Fruit fly (Drosophila melanogaster) whole organism, pupa: ENCODE measurements around the gene Octbeta2R.

ENCODE experiments used
- CG10348 ChIP-seq: fragments of 200-800 bp; sonication (Bioruptor generic); IDR thresholded peaks from 2 replicates; pipeline ENCODE4 v1.3.6; 2022; ENCODE audit warnings: missing biosample characterization, missing genetic modification characterization
- CG12605 ChIP-seq: fragments of 200-800 bp; sonication (Bioruptor generic); IDR thresholded peaks from 2 replicates; pipeline ENCODE4 v1.3.6; 2022; ENCODE audit warnings: missing biosample characterization, missing genetic modification characterization
- CG13204 ChIP-seq: fragments of 200-800 bp; sonication (Bioruptor generic); optimal IDR thresholded peaks from 2 replicates; lab custom pipeline; 2018; ENCODE audit warnings: missing biosample characterization, mild to moderate bottlenecking, missing genetic modification characterization, moderate library complexity
- CG14655 ChIP-seq: fragments of 200-800 bp; sonication (Bioruptor generic); optimal IDR thresholded peaks from 3 replicates; lab custom pipeline; 2017; ENCODE audit warnings: mild to moderate bottlenecking, missing biosample characterization, missing genetic modification reagents, missing genetic modification characterization
- CG15710 ChIP-seq: fragments of 200-800 bp; sonication (Bioruptor generic); optimal IDR thresholded peaks from 2 replicates; lab custom pipeline; 2018; ENCODE audit warnings: missing biosample characterization, mild to moderate bottlenecking, missing genetic modification characterization, moderate library complexity
- CG17806 ChIP-seq: fragments of 200-800 bp; sonication (Bioruptor generic); optimal IDR thresholded peaks from 2 replicates; lab custom pipeline; 2018; ENCODE audit warnings: missing biosample characterization, mild to moderate bottlenecking, missing genetic modification characterization, moderate library complexity
- CG34367 ChIP-seq: fragments of 200-800 bp; sonication (Bioruptor generic); optimal IDR thresholded peaks from 2 replicates; lab custom pipeline; 2018; ENCODE audit warnings: missing biosample characterization, mild to moderate bottlenecking, missing genetic modification characterization
- CG4496 ChIP-seq: fragments of 200-800 bp; sonication (Bioruptor generic); IDR thresholded peaks from 3 replicates; pipeline ENCODE4 v1.3.6; 2022; ENCODE audit warnings: missing biosample characterization, missing genetic modification characterization
- CG8159 ChIP-seq: fragments of 200-800 bp; sonication (Bioruptor generic); optimal IDR thresholded peaks from 3 replicates; lab custom pipeline; 2018; ENCODE audit warnings: missing biosample characterization, mild to moderate bottlenecking, missing genetic modification characterization, moderate library complexity
- CG8301 ChIP-seq: fragments of 200-800 bp; sonication (Bioruptor generic); optimal IDR thresholded peaks from 2 replicates; lab custom pipeline; 2018; ENCODE audit warnings: missing biosample characterization, mild to moderate bottlenecking, missing genetic modification characterization
- CG9948 ChIP-seq: fragments of 200-800 bp; sonication (Bioruptor generic); optimal IDR thresholded peaks from 2 replicates; lab custom pipeline; 2018; ENCODE audit warnings: missing biosample characterization, mild to moderate bottlenecking, missing genetic modification characterization, moderate library complexity
- D1 ChIP-seq: fragments of 200-800 bp; sonication (Bioruptor generic); optimal IDR thresholded peaks from 2 replicates; lab custom pipeline; 2018; ENCODE audit warnings: missing biosample characterization, mild to moderate bottlenecking, missing genetic modification characterization, moderate library complexity
- EcR ChIP-seq: fragments of 200-800 bp; sonication (Bioruptor generic); optimal IDR thresholded peaks from 3 replicates; lab custom pipeline; 2019; ENCODE audit warnings: missing biosample characterization, missing genetic modification characterization, mild to moderate bottlenecking, moderate library complexity, missing genetic modification reagents
- Ets98B ChIP-seq: fragments of 200-800 bp; sonication (Bioruptor generic); IDR thresholded peaks from 2 replicates; pipeline ENCODE4 v1.3.6; 2022; ENCODE audit warnings: missing biosample characterization, missing genetic modification characterization
- Pif1A ChIP-seq: fragments of 200-800 bp; sonication (Bioruptor generic); optimal IDR thresholded peaks from 3 replicates; lab custom pipeline; 2016; ENCODE audit warnings: missing biosample characterization, missing genetic modification characterization
- Pif1B ChIP-seq: fragments of 200-800 bp; sonication (Bioruptor generic); optimal IDR thresholded peaks from 3 replicates; lab custom pipeline; 2016; ENCODE audit warnings: missing biosample characterization, missing genetic modification characterization
- Snoo ChIP-seq: fragments of 200-800 bp; sonication (Bioruptor generic); optimal IDR thresholded peaks from 3 replicates; lab custom pipeline; 2017; ENCODE audit warnings: missing biosample characterization, mild to moderate bottlenecking, missing genetic modification characterization, inconsistent platforms
- fd96Ca ChIP-seq: fragments of 200-800 bp; sonication (Bioruptor generic); IDR thresholded peaks from 3 replicates; pipeline ENCODE4 v1.3.6; 2022; ENCODE audit warnings: missing biosample characterization, missing genetic modification characterization
- gl ChIP-seq: fragments of 200-800 bp; sonication (Bioruptor generic); optimal IDR thresholded peaks from 2 replicates; lab custom pipeline; 2018; ENCODE audit warnings: missing biosample characterization, mild to moderate bottlenecking, missing genetic modification characterization
- rn ChIP-seq: fragments of 200-800 bp; sonication (Bioruptor generic); IDR thresholded peaks from 2 replicates; pipeline ENCODE4 v1.3.6; 2022; ENCODE audit warnings: missing biosample characterization, missing genetic modification characterization

Octbeta2R gene

DNA sequence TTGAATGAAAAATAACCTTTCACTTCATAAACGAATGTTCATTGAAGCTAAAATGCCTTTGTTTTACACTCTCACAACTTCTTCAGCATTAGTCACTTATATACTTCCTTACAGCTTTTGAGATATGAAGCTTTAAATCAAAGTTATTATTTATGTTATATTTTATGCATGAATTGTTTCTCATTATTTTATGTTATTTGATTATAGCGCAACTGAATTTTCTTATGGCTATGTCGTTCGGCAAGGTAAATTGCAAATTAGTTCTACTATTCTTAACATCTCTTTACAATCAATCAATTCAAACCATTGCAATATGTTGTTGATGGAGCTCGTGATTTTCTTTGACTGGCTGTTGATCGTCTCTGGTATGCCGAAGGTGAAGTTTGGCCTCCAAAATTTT, 40.7 kb upstream of the Octbeta2R start, which contains the start of gene CG11600:
Gene CG11600 (plus strand): TSS at position 301 of the 400 bp plus-strand sequence.
- TF ChIP-seq CG4496 (GFP tag; lab: Robert Waterston, UW) (no peak), D1 (no peak), CG15710 (tag; lab: Kevin White, UChicago) (no peak), CG17806 (no peak), Snoo (tag; lab: Kevin White, UChicago) (no peak), CG14655 (no peak), CG8159 (tag; lab: Kevin White, UChicago) (no peak), Ets98B (no peak), CG8301 (tag; lab: Kevin White, UChicago) (no peak), CG12605 (no peak)

DNA sequence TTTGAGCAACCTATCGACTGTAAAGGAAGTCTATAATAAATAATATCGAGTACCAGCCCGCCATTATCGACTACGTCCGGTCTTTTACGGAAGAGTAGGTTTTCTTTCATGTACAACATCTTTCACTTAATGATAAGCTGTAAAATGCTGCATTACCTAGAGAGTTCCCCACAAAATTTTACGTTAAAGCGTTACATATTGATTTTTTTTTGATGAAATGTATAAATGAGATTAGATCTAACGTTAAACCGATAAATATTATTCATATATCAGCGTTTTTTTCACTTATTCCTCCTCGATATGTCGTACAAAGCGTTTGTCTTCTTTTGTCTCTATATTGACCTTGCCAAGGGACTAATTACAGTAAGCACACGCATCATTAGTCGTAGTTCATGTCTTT, 39.1 kb upstream of the Octbeta2R start, which contains the start of gene CG11598:
Gene CG11598 (plus strand): TSS at position 301 of the 400 bp plus-strand sequence.
- TF ChIP-seq CG17806, result no peak

DNA sequence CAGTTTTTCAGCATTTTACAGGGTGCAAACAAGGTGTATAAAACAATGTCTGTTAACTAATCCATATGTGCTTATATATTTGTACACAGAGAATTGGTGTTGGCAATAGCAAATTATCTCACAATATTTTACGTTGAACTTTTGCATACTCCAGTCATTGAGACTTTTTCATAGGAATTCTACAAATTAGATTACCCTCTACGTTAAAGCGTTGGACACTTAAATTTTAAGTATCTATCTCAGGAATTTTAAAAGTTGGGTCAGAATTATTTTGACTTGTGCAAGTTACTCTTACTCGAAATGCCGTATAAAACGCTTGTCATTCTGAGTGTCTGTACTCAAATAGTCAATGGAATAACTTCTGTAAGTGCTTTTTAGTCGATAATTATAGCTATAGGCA, 37.5 kb upstream of the Octbeta2R start, which contains the start of gene CG18530:
Gene CG18530 (plus strand): TSS at position 301 of the 400 bp plus-strand sequence.
- TF ChIP-seq CG10348, result no peak
- TF ChIP-seq, all 21 proteins: peak for 0

DNA sequence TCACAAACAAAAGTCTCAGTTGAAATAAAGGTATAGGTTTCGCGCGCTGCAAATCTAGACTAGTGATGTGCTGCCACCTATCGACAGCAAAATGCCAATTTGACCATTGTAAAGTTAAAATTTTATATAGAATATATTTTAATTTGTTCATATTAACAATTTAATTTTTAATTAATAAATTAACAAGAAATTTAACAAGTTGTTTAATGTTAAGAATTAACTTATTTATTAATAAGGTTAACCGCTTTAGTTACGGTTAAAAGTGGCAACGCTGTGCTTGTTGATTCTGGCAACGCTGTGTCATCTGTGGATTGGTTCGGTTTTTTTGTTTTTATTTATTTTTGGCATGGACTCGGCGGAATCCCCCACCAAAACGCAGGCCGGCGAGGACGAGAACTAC, 34.8 kb upstream of the Octbeta2R start, which contains the start of gene Not10:
Gene Not10 (plus strand): TSS at position 279 of the 400 bp plus-strand sequence.
- TF ChIP-seq CG8159 (tag; lab: Kevin White, UChicago) (peak; percentile 32), Pif1B (GFP tag; lab: Kevin White, UChicago) (no peak), CG9948 (tag; lab: Kevin White, UChicago) (no peak), CG15710 (tag; lab: Kevin White, UChicago) (no peak), Ets98B (peak; percentile 11; the same call in 1 of the 2 replicates)

DNA sequence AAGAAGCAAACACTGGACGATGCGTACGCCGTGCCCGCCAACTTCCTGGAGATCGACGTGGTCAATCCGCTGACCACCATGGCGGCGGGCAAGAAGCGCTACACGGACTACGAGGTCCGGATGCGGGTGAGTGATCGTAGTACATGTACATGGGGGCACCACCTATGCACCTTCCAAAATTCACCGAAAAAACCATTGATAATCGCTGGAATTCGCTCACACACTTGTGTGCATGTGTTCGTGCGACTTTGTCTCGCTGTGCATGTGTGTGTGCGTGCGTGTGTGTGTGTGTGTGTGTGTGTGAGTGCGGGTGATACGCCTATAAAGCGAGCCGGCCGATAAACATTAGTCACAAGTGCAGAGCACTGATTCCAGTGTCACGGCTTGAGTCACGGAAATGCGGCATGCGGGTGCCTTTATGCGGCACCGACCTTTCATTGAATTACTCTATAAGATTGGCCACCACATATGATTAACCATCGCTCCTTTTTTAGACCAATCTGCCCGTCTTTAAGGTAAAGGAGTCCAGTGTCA, 32.9 kb upstream of the Octbeta2R start:
- TF ChIP-seq CG17806 (no peak), D1 (no peak), Pif1B (GFP tag; lab: Kevin White, UChicago) (no peak), Snoo (tag; lab: Kevin White, UChicago) (no peak), Pif1A (GFP tag; lab: Kevin White, UChicago) (no peak), CG10348 (no peak), CG12605 (no peak), CG34367 (tag; lab: Kevin White, UChicago) (no peak), Ets98B (no peak)

DNA sequence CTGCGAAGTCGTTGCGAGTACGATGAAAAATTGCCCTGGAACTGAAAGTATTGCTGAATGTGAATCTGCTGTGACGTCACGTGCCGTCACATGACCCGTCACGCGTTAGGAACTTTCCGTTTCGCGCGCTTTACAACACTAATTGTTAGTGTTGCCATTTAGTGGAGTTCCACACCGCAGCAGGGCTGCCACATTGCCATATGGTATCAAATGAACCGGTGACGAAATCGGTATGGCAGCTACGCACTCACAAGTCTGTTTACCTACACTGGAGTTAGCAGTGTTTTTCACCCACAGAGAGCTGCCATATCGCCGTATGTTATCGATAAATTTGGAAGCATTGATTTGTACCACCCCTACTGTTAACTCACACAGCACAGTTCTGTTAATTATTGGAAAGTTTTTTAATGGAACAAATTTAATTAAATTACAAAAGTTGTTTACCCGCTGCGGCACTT, 32.2 kb upstream of the Octbeta2R start, which contains the start of the genes Vha55 and Snx3:
Gene Vha55 (minus strand): TSS at position 139 of the 458 bp plus-strand sequence.
Gene Snx3 (plus strand): TSS at position 341 of the 458 bp plus-strand sequence.
- TF ChIP-seq CG8301 (tag; lab: Kevin White, UChicago) (no peak), D1 (no peak), EcR (GFP tag; lab: Kevin White, UChicago) (no peak), Pif1B (GFP tag; lab: Kevin White, UChicago) (no peak), CG8159 (tag; lab: Kevin White, UChicago) (no peak), CG17806 (no peak), CG15710 (tag; lab: Kevin White, UChicago) (no peak), rn (GFP tag; lab: Robert Waterston, UW) (no peak)
- TF ChIP-seq, all 21 proteins: peak for 0

DNA sequence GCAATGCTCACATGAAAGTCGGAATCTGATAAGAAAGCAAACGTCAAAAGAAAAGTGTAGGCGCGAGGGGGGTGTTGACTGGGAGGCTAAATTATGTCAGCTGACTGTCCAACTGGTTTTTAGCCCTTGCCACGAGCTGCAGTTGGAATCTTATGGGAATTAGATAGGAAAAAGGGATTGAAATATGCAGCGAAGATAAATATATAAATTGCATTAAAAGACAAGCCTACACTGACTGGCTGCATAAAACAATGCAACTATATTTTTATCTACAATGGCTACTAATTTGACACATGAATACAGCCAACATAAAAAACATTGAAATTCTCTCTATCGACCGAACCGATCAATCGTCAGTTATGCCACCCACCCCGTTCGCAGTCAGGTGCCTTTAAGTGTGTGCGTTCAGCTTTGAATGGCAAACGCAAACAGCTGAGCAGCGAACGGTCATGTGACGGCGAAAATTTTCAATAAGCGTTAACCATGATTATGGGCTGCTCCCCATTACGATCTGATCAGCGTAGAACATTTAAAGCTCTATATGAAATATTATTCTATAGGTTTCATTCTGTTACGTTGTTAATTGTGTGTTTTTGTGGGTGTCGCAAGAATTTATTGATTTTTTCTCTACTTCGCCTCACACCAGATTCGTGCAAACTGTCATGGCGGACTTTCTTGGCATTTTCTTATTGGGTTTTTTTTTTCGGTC, 31.3 kb upstream of the Octbeta2R start:
- TF ChIP-seq CG4496 (GFP tag; lab: Robert Waterston, UW) (no peak), CG15710 (tag; lab: Kevin White, UChicago) (no peak), gl (no peak), CG14655 (no peak), CG8159 (tag; lab: Kevin White, UChicago) (no peak), CG9948 (tag; lab: Kevin White, UChicago) (no peak)

DNA sequence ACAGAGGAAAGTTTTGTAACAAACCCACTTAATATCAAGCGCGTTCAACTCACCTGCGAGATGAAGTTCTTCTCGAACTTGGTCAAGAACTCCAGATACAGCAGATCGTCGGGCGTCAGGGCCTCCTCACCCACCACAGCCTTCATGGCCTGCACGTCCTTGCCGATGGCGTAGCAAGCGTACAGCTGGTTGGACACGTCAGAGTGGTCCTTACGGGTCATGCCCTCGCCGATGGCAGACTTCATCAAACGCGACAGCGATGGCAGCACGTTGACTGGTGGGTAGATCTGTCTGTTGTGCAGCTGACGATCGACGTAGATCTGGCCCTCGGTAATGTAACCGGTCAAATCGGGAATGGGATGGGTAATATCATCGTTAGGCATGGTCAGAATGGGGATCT, 29.4 kb upstream of the Octbeta2R start:
- TF ChIP-seq CG15710 (tag; lab: Kevin White, UChicago), result no peak
- TF ChIP-seq Pif1A (GFP tag; lab: Kevin White, UChicago), result no peak
- TF ChIP-seq CG34367 (tag; lab: Kevin White, UChicago), result no peak
- TF ChIP-seq CG4496 (GFP tag; lab: Robert Waterston, UW), result no peak
- no peak for TF ChIP-seq D1
- no peak for TF ChIP-seq CG12605
- no peak for TF ChIP-seq CG13204 (GFP tag; lab: Kevin White, UChicago)
- no peak for TF ChIP-seq gl
- TF ChIP-seq CG9948 (tag; lab: Kevin White, UChicago), result no peak
- no peak for TF ChIP-seq Pif1B (GFP tag; lab: Kevin White, UChicago)
- no peak for TF ChIP-seq CG14655
- TF ChIP-seq CG10348, result no peak
- no peak for TF ChIP-seq fd96Ca
- TF ChIP-seq CG8159 (tag; lab: Kevin White, UChicago), result no peak
- no peak for TF ChIP-seq Snoo (tag; lab: Kevin White, UChicago)
- no peak for TF ChIP-seq CG8301 (tag; lab: Kevin White, UChicago)
- TF ChIP-seq Ets98B, result no peak
- no peak for TF ChIP-seq rn (GFP tag; lab: Robert Waterston, UW)
- no peak for TF ChIP-seq CG17806
